Fruit fly (Drosophila melanogaster): ENCODE measurements around the gene Sh.

The Sh gene

dm6 chrX:17912514-17912913, 150.5 kb downstream of the Sh start (continued):
- TF ChIP-seq her (GFP tag; optimal IDR thresholded peaks at IDR 0.05) (no peak), CTCF (GFP tag; optimal IDR thresholded peaks at IDR 0.05) (peak; percentile 72), zf30C (GFP tag; optimal IDR thresholded peaks at IDR 0.05) (peak; percentile 64), Fer3 (tag; optimal IDR thresholded peaks at IDR 0.05) (no peak), sisA (GFP tag; IDR thresholded peaks at IDR 0.05) (no peak), Elba2 (GFP tag; optimal IDR thresholded peaks at IDR 0.05) (no peak), cg (GFP tag; optimal IDR thresholded peaks at IDR 0.05) (no peak), Med (GFP tag) (peak; percentile 6), Dfd (GFP tag; optimal IDR thresholded peaks at IDR 0.05) (peak in 1 of 2 experiments; percentile 40), CG10366 (GFP tag; IDR thresholded peaks at IDR 0.05) (no peak), stwl (tag; optimal IDR thresholded peaks at IDR 0.05) (peak; percentile 38), CG31365 (tag; optimal IDR thresholded peaks at IDR 0.05) (peak; percentile 87), sim (GFP tag; IDR thresholded peaks at IDR 0.05) (no peak), CG1603 (tag; optimal IDR thresholded peaks at IDR 0.05) (no peak), hbn (GFP tag; IDR thresholded peaks at IDR 0.05; ENCODE audit: partially characterized antibody) (no peak)

dm6 chrX:17910941-17911703, 151.9 kb downstream of the Sh start, which contains the start of gene CG6847:
TSS of gene CG6847 (plus strand) at chrX:17911462.
- TF ChIP-seq CG18476 (GFP tag; optimal IDR thresholded peaks at IDR 0.05): peak; percentile 43
- TF ChIP-seq gcm (GFP tag; optimal IDR thresholded peaks at IDR 0.05): peak; percentile 69
- peak; percentile 5 for TF ChIP-seq CG17568 (GFP tag; optimal IDR thresholded peaks at IDR 0.05)
- TF ChIP-seq CG2120 (GFP tag; optimal IDR thresholded peaks at IDR 0.05): peak; percentile 52
- TF ChIP-seq Atf-2 (GFP tag; optimal IDR thresholded peaks at IDR 0.05): no peak
- TF ChIP-seq Optix (GFP tag; IDR thresholded peaks at IDR 0.05): no peak
- TF ChIP-seq Hsf (GFP tag; optimal IDR thresholded peaks at IDR 0.05): peak; percentile 53
- TF ChIP-seq hbn (GFP tag; IDR thresholded peaks at IDR 0.05; ENCODE audit: partially characterized antibody): no peak
- TF ChIP-seq Side (GFP tag; optimal IDR thresholded peaks at IDR 0.05): no peak
- peak; percentile 65 for TF ChIP-seq CG13894 (tag; optimal IDR thresholded peaks at IDR 0.05)
- TF ChIP-seq esg (GFP tag; conservative IDR thresholded peaks at IDR 0.05): peak; percentile 37; the same call in 1 of the 2 replicates
- TF ChIP-seq CG10274 (GFP tag; optimal IDR thresholded peaks at IDR 0.05): peak; percentile 2
- peak; percentile 42 for TF ChIP-seq lab (GFP tag; optimal IDR thresholded peaks at IDR 0.05)
- TF ChIP-seq NfI (GFP tag; optimal IDR thresholded peaks at IDR 0.05): peak; percentile 59
- TF ChIP-seq kni (GFP tag; optimal IDR thresholded peaks at IDR 0.05): no peak
- TF ChIP-seq lola (GFP tag; optimal IDR thresholded peaks at IDR 0.05): peak in 1 of 3 experiments; percentile 78
- TF ChIP-seq CG9727 (GFP tag; optimal IDR thresholded peaks at IDR 0.05): peak; percentile 58
- TF ChIP-seq Abd-B (GFP tag; optimal IDR thresholded peaks at IDR 0.05): peak; percentile 71
- peak; percentile 60 for TF ChIP-seq salm (tag; optimal IDR thresholded peaks at IDR 0.05)
- no peak for TF ChIP-seq CG2889 (GFP tag; IDR thresholded peaks at IDR 0.05)
- TF ChIP-seq slbo (GFP tag; IDR thresholded peaks at IDR 0.05): peak; percentile 61
- TF ChIP-seq amos (GFP tag; IDR thresholded peaks at IDR 0.05; ENCODE audit: partially characterized antibody): peak; percentile 26; the same call in 1 of the 2 replicates
- peak; percentile 19; the same call in 1 of the 2 replicates for TF ChIP-seq CG10366 (GFP tag; IDR thresholded peaks at IDR 0.05)
- TF ChIP-seq CG12391 (tag; optimal IDR thresholded peaks at IDR 0.05): peak; percentile 86
- peak; percentile 39; the same call in 1 of the 2 replicates for TF ChIP-seq CG32767 (GFP tag; IDR thresholded peaks at IDR 0.05)
- peak; percentile 11 for TF ChIP-seq ems (GFP tag; optimal IDR thresholded peaks at IDR 0.05)
- TF ChIP-seq pum (GFP tag; optimal IDR thresholded peaks at IDR 0.05): peak; percentile 13
- TF ChIP-seq Kr (GFP tag; optimal IDR thresholded peaks at IDR 0.05): no peak
- no peak for TF ChIP-seq pan (optimal IDR thresholded peaks at IDR 0.05)
- peak in 1 of 2 experiments; percentile 66 for TF ChIP-seq pan (GFP tag; optimal IDR thresholded peaks at IDR 0.05 in 1 of 2, IDR thresholded peaks at IDR 0.05 in 1 of 2)
- TF ChIP-seq Atf6 (GFP tag; IDR thresholded peaks at IDR 0.05): peak; percentile 36; the same call in 1 of the 2 replicates
- TF ChIP-seq CG9609 (GFP tag; optimal IDR thresholded peaks at IDR 0.05): no peak
- peak; percentile 24 for TF ChIP-seq CG5180 (GFP tag; optimal IDR thresholded peaks at IDR 0.05)
- TF ChIP-seq slou (GFP tag; optimal IDR thresholded peaks at IDR 0.05): peak; percentile 9
- peak; percentile 49 for TF ChIP-seq CG10431 (GFP tag; optimal IDR thresholded peaks at IDR 0.05)

All from whole organism, embryonic.